Fruit fly (Drosophila melanogaster): ENCODE measurements around the gene CG7920.
A peak's percentile ranks its signal among the peaks of the same experiment; 100 is the strongest.

The CG7920 gene

DNA sequence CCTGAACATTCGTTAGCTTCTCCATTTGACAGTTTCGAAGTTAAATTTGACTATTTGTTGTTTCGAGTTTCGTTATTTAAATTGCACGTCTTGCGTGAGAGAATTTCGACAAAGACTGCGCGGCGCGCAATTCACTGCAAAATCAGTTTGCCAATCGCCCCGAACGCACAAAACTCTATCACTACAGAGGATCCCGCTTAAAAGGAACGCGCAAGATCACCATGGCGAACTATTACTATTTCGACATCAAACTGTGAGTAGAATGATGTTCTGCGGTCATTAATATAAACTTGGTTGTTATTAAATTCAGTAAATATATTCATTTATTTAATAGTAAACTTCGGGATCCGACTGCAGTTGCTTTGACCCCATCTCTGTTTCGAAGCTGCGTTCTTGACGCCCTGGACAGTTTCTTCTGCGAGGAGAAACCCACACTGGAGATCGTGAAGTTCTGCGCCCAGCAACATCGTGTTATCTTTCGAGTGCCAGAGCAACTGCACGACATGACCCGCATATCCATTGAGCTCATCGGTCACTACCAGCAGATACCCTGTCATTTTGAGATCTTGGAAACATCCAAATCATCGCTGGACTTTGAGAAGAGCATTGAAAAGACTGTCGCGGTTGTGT lies 40.9 kb upstream of the CG7920 start, which contains the start of the genes Rpp14b and spn-A:
Rpp14b (plus strand) TSS at position 43 of the 630 bp plus-strand sequence.
spn-A (minus strand) TSS at position 123 of the 630 bp plus-strand sequence.
- TF ChIP-seq CG12659 (GFP tag; optimal IDR thresholded peaks at IDR 0.05) (peak; percentile 28), NFAT (GFP tag; IDR thresholded peaks at IDR 0.05) (0 out of 2 replicates have a peak, but pooled peaks have one; percentile 11), CG32532 (GFP tag; IDR thresholded peaks at IDR 0.05) (peak; percentile 28; the same call in 1 of the 2 replicates), Oaz (GFP tag; IDR thresholded peaks at IDR 0.05) (no peak), CG15269 (tag; optimal IDR thresholded peaks at IDR 0.05) (no peak), CG14441 (GFP tag; IDR thresholded peaks at IDR 0.05) (peak; percentile 41; the same call in 1 of the 2 replicates), CG15696 (tag; optimal IDR thresholded peaks at IDR 0.05) (peak; percentile 15), MESR4 (GFP tag; optimal IDR thresholded peaks at IDR 0.05) (peak; percentile 48), Dek (tag; optimal IDR thresholded peaks at IDR 0.05) (peak; percentile 17), Blimp-1 (GFP tag; optimal IDR thresholded peaks at IDR 0.05) (no peak), sisA (GFP tag; IDR thresholded peaks at IDR 0.05) (peak; percentile 25; the same call in 1 of the 2 replicates), CG12104 (GFP tag; optimal IDR thresholded peaks at IDR 0.05) (no peak), Ssrp (tag; optimal IDR thresholded peaks at IDR 0.05) (peak; percentile 11), CG2889 (GFP tag; IDR thresholded peaks at IDR 0.05) (no peak), CG9817 (tag; optimal IDR thresholded peaks at IDR 0.05) (peak; percentile 28), CG10366 (GFP tag; IDR thresholded peaks at IDR 0.05) (peak; percentile 43; the same call in 1 of the 2 replicates), CG13424 (tag; optimal IDR thresholded peaks at IDR 0.05) (peak; percentile 35), Drgx (GFP tag; IDR thresholded peaks at IDR 0.05) (0 out of 2 replicates have a peak, but pooled peaks have one; percentile 25), Rfx (GFP tag; IDR thresholded peaks at IDR 0.05) (peak; percentile 63), CG5953 (GFP tag; IDR thresholded peaks at IDR 0.05) (0 out of 2 replicates have a peak, but pooled peaks have one; percentile 4), CG12769 (tag; optimal IDR thresholded peaks at IDR 0.05) (peak; percentile 43), CG4820 (GFP tag; optimal IDR thresholded peaks at IDR 0.05) (peak; percentile 90), CG4360 (GFP tag; IDR thresholded peaks at IDR 0.05) (no peak), yki (optimal IDR thresholded peaks at IDR 0.05) (peak; percentile 47), lov (optimal IDR thresholded peaks at IDR 0.05) (no peak), lov (GFP tag; IDR thresholded peaks at IDR 0.05) (0 out of 3 replicates have a peak, but pooled peaks have one; percentile 50), Gug (GFP tag; IDR thresholded peaks at IDR 0.05) (peak; percentile 53; the same call in 2 of the 4 replicates), ato (GFP tag; IDR thresholded peaks at IDR 0.05; ENCODE audit: partially characterized antibody) (no peak), E2f1 (GFP tag; IDR thresholded peaks at IDR 0.05) (peak; percentile 32; the same call in 1 of the 2 replicates), Meics (GFP tag; optimal IDR thresholded peaks at IDR 0.05) (peak; percentile 30), CG3847 (GFP tag; IDR thresholded peaks at IDR 0.05) (peak; percentile 37; the same call in 1 of the 2 replicates), Ptx1 (GFP tag; IDR thresholded peaks at IDR 0.05) (peak; percentile 40), unpg (GFP tag; optimal IDR thresholded peaks at IDR 0.05) (peak; percentile 20), Pdp1 (GFP tag; optimal IDR thresholded peaks at IDR 0.05) (peak in 1 of 2 experiments; percentile 5), z (GFP tag; IDR thresholded peaks at IDR 0.05) (no peak), stc (GFP tag; IDR thresholded peaks at IDR 0.05) (0 out of 2 replicates have a peak, but pooled peaks have one; percentile 24), eyg (GFP tag; optimal IDR thresholded peaks at IDR 0.05) (no peak), CG13775 (GFP tag; optimal IDR thresholded peaks at IDR 0.05) (peak; percentile 40), Dp (GFP tag; optimal IDR thresholded peaks at IDR 0.05) (peak; percentile 41), CoRest (tag; optimal IDR thresholded peaks at IDR 0.05) (peak; percentile 14), CG8388 (GFP tag; optimal IDR thresholded peaks at IDR 0.05) (peak; percentile 8), CG15479 (GFP tag; optimal IDR thresholded peaks at IDR 0.05) (peak; percentile 81), CG10431 (GFP tag; optimal IDR thresholded peaks at IDR 0.05) (no peak), CG18599 (GFP tag; optimal IDR thresholded peaks at IDR 0.05) (peak; percentile 6), ase (GFP tag; IDR thresholded peaks at IDR 0.05) (0 out of 3 replicates have a peak, but pooled peaks have one; percentile 16), CG17385 (GFP tag; optimal IDR thresholded peaks at IDR 0.05) (peak; percentile 3), ken (GFP tag; IDR thresholded peaks at IDR 0.05) (peak; percentile 29; the same call in 1 of the 3 replicates), phol (tag; optimal IDR thresholded peaks at IDR 0.05) (peak; percentile 11), HLH3B (GFP tag; IDR thresholded peaks at IDR 0.05) (no peak)
